Worm (Caenorhabditis elegans): ENCODE measurements around the gene egrh-2.

DNA sequence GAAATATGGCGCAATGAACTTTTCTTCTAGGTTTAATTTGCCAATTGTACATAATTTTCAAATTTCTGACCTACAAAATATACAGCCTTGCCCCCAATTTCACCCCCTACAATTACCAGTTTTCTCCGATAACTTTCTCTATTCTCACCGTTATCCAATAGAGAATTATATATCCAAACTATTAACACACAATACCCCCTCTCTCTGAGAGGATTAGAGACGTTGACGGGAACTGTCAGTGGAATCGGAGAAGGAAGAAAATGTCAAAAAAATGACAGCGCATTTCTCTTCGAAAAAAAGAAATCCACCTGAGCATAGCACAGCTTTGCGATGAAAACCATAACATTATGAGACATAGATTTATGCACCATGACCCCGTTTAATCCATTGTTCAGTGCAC is 37.1 kb downstream of the egrh-2 start:
- TF ChIP-seq pqm-1 (tag; optimal IDR thresholded peaks at IDR 0.05): no peak
- TF ChIP-seq unc-55 (GFP tag; optimal IDR thresholded peaks at IDR 0.05): no peak
- TF ChIP-seq ama-1 (optimal IDR thresholded peaks at IDR 0.05): no peak
- no peak for TF ChIP-seq pax-1 (tag; optimal IDR thresholded peaks at IDR 0.05)
- TF ChIP-seq ztf-16 (tag; optimal IDR thresholded peaks at IDR 0.05): no peak

All from whole organism, late embryonic.